Worm (Caenorhabditis elegans) whole organism, young adult: ENCODE measurements around the gene F57E7.4.

Experiments
- D2030.7 ChIP-seq: fragments of 200-800 bp; sonication (Bioruptor generic); IDR thresholded peaks from 2 replicates; pipeline ENCODE4 v1.3.6; 2022; ENCODE audit warnings: missing genetic modification reagents, missing genetic modification characterization, missing compliant biosample characterization
- F23B12.7 ChIP-seq: sonication (generic microtip); optimal IDR thresholded peaks from 2 replicates; lab custom pipeline; 2017; ENCODE audit warnings: missing genetic modification characterization, mild to moderate bottlenecking, missing compliant biosample characterization, antibody characterized with exemption, moderate library complexity; ENCODE audit not compliant: insufficient read depth
- akir-1 ChIP-seq: fragments of 200-800 bp; sonication (Bioruptor generic); optimal IDR thresholded peaks from 2 replicates; lab custom pipeline; 2018; ENCODE audit warnings: mild to moderate bottlenecking, missing genetic modification characterization, moderate library complexity, missing compliant biosample characterization
- ama-1 ChIP-seq, 3 experiments: fragments of 150-350 bp in 1 of 3; sonication (generic microtip) in 2 of 3; optimal IDR thresholded peaks; 2 replicates each; lab custom pipeline; 2014 to 2018; ENCODE audit warnings: missing biosample characterization in 2 of 3, missing genetic modification characterization in 2 of 3, missing genetic modification reagents in 2 of 3
- aptf-3 ChIP-seq: fragments of 200-800 bp; sonication (Bioruptor generic); IDR thresholded peaks from 2 replicates; pipeline ENCODE4 v1.3.6; 2022; ENCODE audit warnings: missing genetic modification characterization, missing compliant biosample characterization
- bed-2 ChIP-seq: fragments of 200-800 bp; sonication (Bioruptor generic); IDR thresholded peaks from 2 replicates; pipeline ENCODE4 v1.3.6; 2022; ENCODE audit warnings: missing genetic modification reagents, missing genetic modification characterization, missing compliant biosample characterization
- nfya-1 ChIP-seq: sonication (generic microtip); optimal IDR thresholded peaks from 2 replicates; lab custom pipeline; 2017; ENCODE audit warnings: antibody characterized with exemption, missing compliant biosample characterization, missing genetic modification characterization, borderline replicate concordance; ENCODE audit not compliant: insufficient read depth
- pha-4 ChIP-seq: fragments of 150-350 bp; sonication (generic microtip); optimal IDR thresholded peaks from 2 replicates; lab custom pipeline; 2014; ENCODE audit warnings: missing biosample characterization, missing genetic modification reagents, missing genetic modification characterization
- snpc-4 ChIP-seq, 5 experiments: fragments of 150-350 bp in 1 of 5; sonication (generic microtip) in 4 of 5; optimal IDR thresholded peaks; 2 replicates each; lab custom pipeline; 2014 to 2018; ENCODE audit warnings: missing genetic modification characterization in 5 of 5, missing biosample characterization in 3 of 5, antibody characterized with exemption in 2 of 5, mild to moderate bottlenecking in 2 of 5, missing compliant biosample characterization in 2 of 5, missing genotype in 2 of 5, moderate library complexity in 2 of 5, missing genetic modification reagents in 1 of 5
- tbx-9 ChIP-seq: sonication (generic microtip); optimal IDR thresholded peaks from 2 replicates; lab custom pipeline; 2016; ENCODE audit warnings: borderline replicate concordance, missing genetic modification characterization, inconsistent platforms, missing compliant biosample characterization
- zfh-2 ChIP-seq: fragments of 200-800 bp; sonication (Bioruptor generic); conservative IDR thresholded peaks from 2 replicates; pipeline ENCODE4 v1.3.6; 2022; ENCODE audit warnings: missing genetic modification reagents, missing genetic modification characterization, missing compliant biosample characterization
- ztf-26 ChIP-seq: sonication (generic microtip); optimal IDR thresholded peaks from 2 replicates; lab custom pipeline; 2017; ENCODE audit warnings: missing genetic modification characterization, missing compliant biosample characterization

DNA sequence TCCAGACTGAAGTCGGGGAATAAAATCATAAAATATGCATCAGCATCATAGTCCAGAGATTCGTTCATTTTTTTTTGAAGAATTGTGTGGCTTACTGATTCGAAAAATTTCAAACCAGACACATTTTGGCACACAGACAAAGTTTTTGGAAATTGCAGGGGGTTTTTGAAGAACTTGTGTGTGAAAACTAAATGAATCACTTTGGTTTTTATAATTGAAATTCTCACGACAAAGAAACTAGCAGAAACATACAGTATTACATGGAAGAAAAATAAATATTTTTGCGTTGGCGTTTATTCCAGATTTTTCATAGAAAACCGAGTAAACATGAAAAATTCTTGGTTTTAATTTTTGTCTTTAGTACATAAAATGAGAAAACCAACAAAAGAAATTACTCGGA is 41.4 kb upstream of the F57E7.4 start, which contains the start of gene srw-34:
- TF ChIP-seq pha-4 (tag; lab: Kevin White, UChicago) (no peak), ztf-26 (no peak), tbx-9 (tag; lab: Kevin White, UChicago) (no peak), snpc-4 (GFP tag; optimal IDR thresholded peaks at IDR 0.05; lab: Kevin White, UChicago) (no peak), snpc-4 (tag; optimal IDR thresholded peaks at IDR 0.05; lab: Kevin White, UChicago) (no peak), bed-2 (no peak), D2030.7 (no peak), ama-1 (optimal IDR thresholded peaks at IDR 0.05; lab: Kevin White, UChicago) (no peak), ama-1 (GFP tag; optimal IDR thresholded peaks at IDR 0.05; lab: Kevin White, UChicago) (no peak), F23B12.7 (tag; lab: Kevin White, UChicago) (no peak), nfya-1 (no peak), zfh-2 (no peak), akir-1 (GFP tag; lab: Kevin White, UChicago) (no peak), aptf-3 (GFP tag; lab: Robert Waterston, UW) (no peak)
